Worm (Caenorhabditis elegans) whole organism, L3 larva: ENCODE results near the gene F11C7.7.

Experiments used
- R02D3.7 ChIP-seq: fragments of 150-350 bp; optimal IDR thresholded peaks from 2 replicates; lab custom pipeline; 2014; ENCODE audit warnings: missing biosample characterization, missing genetic modification characterization
- ZK546.5 ChIP-seq: sonication (generic microtip); optimal IDR thresholded peaks from 2 replicates; lab custom pipeline; 2017; ENCODE audit warnings: missing biosample characterization, missing genetic modification characterization
- aly-2 ChIP-seq: fragments of 150-350 bp; optimal IDR thresholded peaks from 2 replicates; lab custom pipeline; 2014; ENCODE audit warnings: missing biosample characterization, missing genetic modification characterization
- ama-1 ChIP-seq: fragments of 150-350 bp; optimal IDR thresholded peaks from 2 replicates; lab custom pipeline; 2018
- ceh-16 ChIP-seq: sonication (generic microtip); optimal IDR thresholded peaks from 2 replicates; lab custom pipeline; 2017; ENCODE audit warnings: missing biosample characterization, missing genetic modification characterization
- ceh-28 ChIP-seq: fragments of 150-350 bp; optimal IDR thresholded peaks from 2 replicates; lab custom pipeline; 2014; ENCODE audit warnings: missing biosample characterization, missing genetic modification reagents, missing genetic modification characterization
- ceh-9 ChIP-seq: sonication (generic microtip); optimal IDR thresholded peaks from 2 replicates; lab custom pipeline; 2018; ENCODE audit warnings: missing biosample characterization, missing genetic modification characterization
- daf-12 ChIP-seq: fragments of 150-350 bp; optimal IDR thresholded peaks from 2 replicates; lab custom pipeline; 2014; ENCODE audit warnings: missing biosample characterization, missing genetic modification reagents, missing genetic modification characterization
- egl-5 ChIP-seq: fragments of 150-350 bp; optimal IDR thresholded peaks from 2 replicates; lab custom pipeline; 2017; ENCODE audit warnings: missing biosample characterization, missing genetic modification reagents, missing genetic modification characterization, inconsistent platforms
- elt-1 ChIP-seq: fragments of 150-350 bp; optimal IDR thresholded peaks from 2 replicates; lab custom pipeline; 2014; ENCODE audit warnings: missing biosample characterization, missing genetic modification characterization
- elt-2 ChIP-seq: sonication (generic microtip); optimal IDR thresholded peaks from 2 replicates; lab custom pipeline; 2016; ENCODE audit warnings: missing genetic modification reagents, mild to moderate bottlenecking, missing genetic modification characterization, missing compliant biosample characterization
- elt-3 ChIP-seq, 3 experiments: fragments of 150-350 bp in 1 of 3; sonication (generic microtip) in 2 of 3; optimal IDR thresholded peaks; 2 replicates in 2 of 3; 4 replicates in 1 of 3; lab custom pipeline; 2014 to 2017; ENCODE audit warnings: missing biosample characterization in 3 of 3, missing genetic modification characterization in 3 of 3
- eor-1 ChIP-seq, 2 experiments: fragments of 150-350 bp; optimal IDR thresholded peaks; 2 replicates each; lab custom pipeline; 2014 to 2018; ENCODE audit warnings: missing biosample characterization in 2 of 2, missing genetic modification characterization in 2 of 2
- fkh-10 ChIP-seq: sonication (generic microtip); optimal IDR thresholded peaks from 2 replicates; lab custom pipeline; 2017; ENCODE audit warnings: missing biosample characterization, missing genetic modification reagents, missing genetic modification characterization
- fos-1 ChIP-seq: fragments of 150-350 bp; optimal IDR thresholded peaks from 2 replicates; lab custom pipeline; 2014; ENCODE audit warnings: missing biosample characterization, missing genetic modification characterization
- jun-1 ChIP-seq: fragments of 150-350 bp; optimal IDR thresholded peaks from 2 replicates; lab custom pipeline; 2014; ENCODE audit warnings: missing biosample characterization, missing genetic modification reagents, missing genetic modification characterization
- lin-15B ChIP-seq: fragments of 150-350 bp; optimal IDR thresholded peaks from 2 replicates; lab custom pipeline; 2014; ENCODE audit warnings: missing biosample characterization, missing genetic modification characterization
- lin-39 ChIP-seq: fragments of 150-350 bp; optimal IDR thresholded peaks from 2 replicates; lab custom pipeline; 2018; ENCODE audit warnings: missing biosample characterization, missing genetic modification reagents, missing genetic modification characterization
- lsy-12 ChIP-seq: sonication (generic microtip); optimal IDR thresholded peaks from 2 replicates; lab custom pipeline; 2016; ENCODE audit warnings: mild to moderate bottlenecking, missing genetic modification characterization, missing compliant biosample characterization
- mdl-1 ChIP-seq: fragments of 150-350 bp; optimal IDR thresholded peaks from 2 replicates; lab custom pipeline; 2014; ENCODE audit warnings: missing biosample characterization, missing genetic modification characterization
- mml-1 ChIP-seq: fragments of 150-350 bp; sonication (generic microtip); optimal IDR thresholded peaks from 3 replicates; lab custom pipeline; 2014; ENCODE audit warnings: missing biosample characterization, missing genetic modification characterization
- nfya-1 ChIP-seq: sonication (generic microtip); optimal IDR thresholded peaks from 2 replicates; lab custom pipeline; 2017; ENCODE audit warnings: missing genetic modification characterization, mild to moderate bottlenecking, missing compliant biosample characterization, antibody characterized with exemption, moderate library complexity; ENCODE audit not compliant: insufficient read depth
- nhr-11 ChIP-seq: fragments of 150-350 bp; optimal IDR thresholded peaks from 2 replicates; lab custom pipeline; 2014; ENCODE audit warnings: missing biosample characterization, missing genetic modification characterization
- nhr-12 ChIP-seq: fragments of 150-350 bp; optimal IDR thresholded peaks from 2 replicates; lab custom pipeline; 2014; ENCODE audit warnings: missing biosample characterization, missing genetic modification characterization
- nhr-23 ChIP-seq: fragments of 150-350 bp; optimal IDR thresholded peaks from 2 replicates; lab custom pipeline; 2014; ENCODE audit warnings: missing biosample characterization, missing genetic modification reagents, missing genetic modification characterization
- nhr-237 ChIP-seq: fragments of 150-350 bp; optimal IDR thresholded peaks from 2 replicates; lab custom pipeline; 2014; ENCODE audit warnings: missing biosample characterization, missing genetic modification characterization
- nhr-25 ChIP-seq: sonication (generic microtip); optimal IDR thresholded peaks from 2 replicates; lab custom pipeline; 2017; ENCODE audit warnings: missing biosample characterization, missing genetic modification characterization
- nhr-28 ChIP-seq: fragments of 150-350 bp; optimal IDR thresholded peaks from 2 replicates; lab custom pipeline; 2014; ENCODE audit warnings: missing biosample characterization, missing genetic modification characterization
- nhr-43 ChIP-seq: sonication (generic microtip); optimal IDR thresholded peaks from 2 replicates; lab custom pipeline; 2016; ENCODE audit warnings: mild to moderate bottlenecking, missing genetic modification characterization, missing compliant biosample characterization; ENCODE audit not compliant: poor library complexity, severe bottlenecking
- nhr-67 ChIP-seq: fragments of 150-350 bp; optimal IDR thresholded peaks from 2 replicates; lab custom pipeline; 2014; ENCODE audit warnings: missing biosample characterization, missing genetic modification characterization
- nhr-76 ChIP-seq: fragments of 150-350 bp; sonication (generic microtip); optimal IDR thresholded peaks from 5 replicates; lab custom pipeline; 2014; ENCODE audit warnings: missing biosample characterization, missing genetic modification characterization
- nhr-77 ChIP-seq: fragments of 150-350 bp; optimal IDR thresholded peaks from 2 replicates; lab custom pipeline; 2014; ENCODE audit warnings: missing biosample characterization, missing genetic modification characterization
- pha-4 ChIP-seq: fragments of 150-350 bp; optimal IDR thresholded peaks from 2 replicates; lab custom pipeline; 2014; ENCODE audit warnings: missing biosample characterization, missing genetic modification reagents, missing genetic modification characterization
- sea-2 ChIP-seq: fragments of 150-350 bp; sonication (generic microtip); optimal IDR thresholded peaks from 4 replicates; lab custom pipeline; 2014; ENCODE audit warnings: missing biosample characterization, missing genetic modification reagents, missing genetic modification characterization
- snpc-4 ChIP-seq: fragments of 150-350 bp; optimal IDR thresholded peaks from 2 replicates; lab custom pipeline; 2014; ENCODE audit warnings: missing biosample characterization, missing genetic modification characterization
- zag-1 ChIP-seq: fragments of 150-350 bp; optimal IDR thresholded peaks from 2 replicates; lab custom pipeline; 2014; ENCODE audit warnings: missing biosample characterization, missing genetic modification characterization
- ztf-11 ChIP-seq: fragments of 150-350 bp; optimal IDR thresholded peaks from 2 replicates; lab custom pipeline; 2014; ENCODE audit warnings: missing biosample characterization, missing genetic modification characterization
- ztf-4 ChIP-seq: fragments of 150-350 bp; optimal IDR thresholded peaks from 2 replicates; lab custom pipeline; 2014; ENCODE audit warnings: missing biosample characterization, missing genetic modification characterization

F11C7.7 gene

DNA sequence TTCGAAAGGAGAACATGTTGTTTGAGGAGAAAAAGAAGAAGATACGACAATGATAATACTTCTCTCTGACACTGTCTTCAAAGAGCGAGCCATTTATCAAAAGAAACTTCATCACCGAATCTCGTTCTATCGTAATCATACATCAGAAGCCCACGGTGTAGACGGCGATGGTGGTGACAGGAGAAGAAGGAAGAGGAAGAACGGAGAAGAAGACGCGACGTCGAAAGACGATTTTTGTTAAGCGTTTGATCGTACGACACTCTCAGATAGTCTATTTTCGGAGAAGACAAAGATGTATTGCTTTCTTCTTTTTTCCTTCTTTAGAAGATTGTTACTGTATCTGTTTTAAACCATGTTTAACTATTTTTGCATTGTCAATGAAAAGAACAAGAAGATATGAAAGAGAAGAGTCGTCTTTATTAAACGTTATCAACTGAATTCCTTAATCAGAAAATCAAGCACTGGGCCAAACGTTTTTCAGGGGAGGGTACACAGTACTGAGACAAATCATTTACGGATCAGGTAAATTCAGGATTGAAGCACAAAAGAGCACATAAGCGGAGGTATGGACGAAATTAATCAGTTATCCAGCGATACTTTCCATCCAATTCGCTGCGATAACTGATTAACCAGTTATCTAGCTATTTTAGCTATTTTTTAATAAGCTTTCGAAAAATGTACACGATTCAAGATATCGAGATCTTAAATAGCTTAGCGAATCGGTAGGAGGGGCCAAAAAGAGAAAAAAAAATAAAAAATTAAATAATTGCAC lies 21.6 kb downstream of the F11C7.7 start (continued):
- TF ChIP-seq nfya-1 (tag; lab: Kevin White, UChicago) = no peak
- TF ChIP-seq nhr-23 (tag; lab: Kevin White, UChicago) = peak; percentile 87
- TF ChIP-seq mdl-1 = no peak
- TF ChIP-seq lin-39 (tag; lab: Kevin White, UChicago) = no peak
- no peak for TF ChIP-seq daf-12 (tag; lab: Kevin White, UChicago)
- TF ChIP-seq ztf-4 (tag; lab: Kevin White, UChicago) = peak; percentile 62
- TF ChIP-seq, all 47 proteins: peak for 14

DNA sequence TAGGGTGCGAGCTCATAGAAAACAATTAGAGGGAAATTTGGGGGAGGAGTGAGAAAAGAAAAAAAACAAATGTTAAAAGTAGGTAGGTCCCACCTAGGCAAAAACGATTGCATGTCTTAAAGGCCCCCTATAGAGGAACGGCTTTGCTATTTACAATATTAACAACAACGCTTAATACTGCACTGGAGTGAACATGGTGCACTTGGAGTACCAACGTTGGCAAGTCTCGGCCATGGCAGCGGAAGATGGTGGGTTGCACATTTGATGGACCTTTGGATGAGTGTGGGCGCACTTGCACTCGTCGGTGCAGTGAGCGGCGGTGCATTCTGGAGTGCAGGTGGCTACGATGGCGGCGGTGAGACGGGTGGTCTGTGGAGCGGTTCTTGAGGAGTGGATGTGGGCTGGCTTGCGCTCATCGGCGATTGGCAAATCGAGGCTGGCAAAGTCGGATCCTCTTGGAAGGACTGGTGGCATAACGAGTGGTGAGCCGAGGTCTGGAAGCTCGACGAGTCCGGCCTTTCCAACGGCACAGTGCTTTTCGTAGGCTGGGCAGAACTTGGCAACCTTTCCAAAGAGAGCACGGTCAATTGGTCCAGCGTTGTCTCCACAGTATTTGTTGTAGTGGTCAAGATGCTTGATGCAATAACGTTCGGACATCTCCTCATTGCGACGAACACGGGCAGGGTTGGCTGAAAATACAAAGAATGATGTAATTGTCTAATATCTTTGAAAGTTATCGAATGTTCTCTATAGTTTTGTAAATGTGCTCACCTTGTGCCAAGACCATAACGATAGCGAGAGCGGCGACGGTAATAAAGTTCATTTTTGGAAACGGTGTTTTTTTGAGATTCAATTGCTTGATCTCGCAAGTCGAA lies 22.4 kb downstream of the F11C7.7 start:
- TF ChIP-seq ama-1 (lab: Kevin White, UChicago) = peak; percentile 99
- peak; percentile 24 for TF ChIP-seq ztf-4 (tag; lab: Kevin White, UChicago)
- TF ChIP-seq jun-1 (tag; lab: Kevin White, UChicago) = peak; percentile 20
- no peak for TF ChIP-seq elt-1 (tag; lab: Kevin White, UChicago)
- no peak for TF ChIP-seq egl-5 (tag; lab: Kevin White, UChicago)
- TF ChIP-seq daf-12 (tag; lab: Kevin White, UChicago) = no peak
- no peak for TF ChIP-seq ceh-16 (tag; lab: Kevin White, UChicago)
- no peak for TF ChIP-seq fos-1 (tag; lab: Kevin White, UChicago)
- no peak for TF ChIP-seq aly-2 (tag; lab: Kevin White, UChicago)
- no peak for TF ChIP-seq nhr-76 (tag; lab: Kevin White, UChicago)
- no peak for TF ChIP-seq snpc-4 (tag; lab: Kevin White, UChicago)
- TF ChIP-seq elt-2 (tag; lab: Kevin White, UChicago) = no peak
- peak; percentile 32 for TF ChIP-seq nfya-1 (tag; lab: Kevin White, UChicago)
- TF ChIP-seq pha-4 = no peak
- TF ChIP-seq eor-1 (tag; optimal IDR thresholded peaks at IDR 0.05; lab: Kevin White, UChicago) = no peak
- TF ChIP-seq lin-15B (tag; lab: Kevin White, UChicago) = no peak
- TF ChIP-seq fkh-10 = no peak
- peak; percentile 74 for TF ChIP-seq nhr-25
- no peak for TF ChIP-seq R02D3.7 (tag; lab: Kevin White, UChicago)
- TF ChIP-seq lin-39 (tag; lab: Kevin White, UChicago) = no peak
- no peak for TF ChIP-seq ceh-28 (tag; lab: Kevin White, UChicago)
- no peak for TF ChIP-seq zag-1 (tag; lab: Kevin White, UChicago)
- TF ChIP-seq nhr-237 (tag; lab: Kevin White, UChicago) = no peak
- peak; percentile 81 for TF ChIP-seq nhr-43 (tag; lab: Kevin White, UChicago)
- TF ChIP-seq lsy-12 (tag; lab: Kevin White, UChicago) = peak; percentile 69

- TF ChIP-seq nhr-43 (tag; lab: Kevin White, UChicago) (peak; percentile 89), sea-2 (GFP tag; lab: Kevin White, UChicago) (no peak), nhr-237 (tag; lab: Kevin White, UChicago) (no peak), ceh-9 (no peak), nhr-28 (tag; lab: Kevin White, UChicago) (no peak), egl-5 (tag; lab: Kevin White, UChicago) (no peak), pha-4 (no peak), elt-3 (tag; optimal IDR thresholded peaks at IDR 0.05; lab: Kevin White, UChicago) (peak; percentile 26 to 78 (median 41)), snpc-4 (tag; lab: Kevin White, UChicago) (no peak), nhr-23 (tag; lab: Kevin White, UChicago) (peak; percentile 46), fos-1 (tag; lab: Kevin White, UChicago) (no peak), ama-1 (lab: Kevin White, UChicago) (no peak), mml-1 (tag; lab: Kevin White, UChicago) (no peak), ztf-11 (tag; lab: Kevin White, UChicago) (no peak), nhr-25 (peak; percentile 45), nhr-12 (no peak), nhr-77 (tag; lab: Kevin White, UChicago) (no peak), lin-39 (tag; lab: Kevin White, UChicago) (peak; percentile 2), nhr-76 (tag; lab: Kevin White, UChicago) (no peak), ztf-4 (tag; lab: Kevin White, UChicago) (no peak), lsy-12 (tag; lab: Kevin White, UChicago) (no peak), nhr-67 (tag; lab: Kevin White, UChicago) (no peak), ZK546.5 (tag; lab: Kevin White, UChicago) (no peak), nhr-11 (no peak)
Observed at ce11 chrX:17421532-17422078, 23.2 kb downstream of the F11C7.7 start, which contains the start of gene osm-11. Gene osm-11 (minus strand): TSS chrX:17421582.
